Worm (Caenorhabditis elegans) whole organism, L2 larva: ENCODE results near the gene dpff-1.

Source experiments
- C34F6.9 ChIP-seq: fragments of 150-350 bp; optimal IDR thresholded peaks from 2 replicates; lab custom pipeline; 2014; ENCODE audit warnings: missing biosample characterization, missing genetic modification characterization
- F13H6.1 ChIP-seq: sonication (generic microtip); optimal IDR thresholded peaks from 2 replicates; lab custom pipeline; 2016; ENCODE audit warnings: missing genetic modification characterization, missing compliant biosample characterization
- R02D3.7 ChIP-seq: fragments of 150-350 bp; optimal IDR thresholded peaks from 2 replicates; lab custom pipeline; 2014; ENCODE audit warnings: missing biosample characterization, missing genetic modification characterization
- Y55F3AM.14 ChIP-seq: fragments of 200-800 bp; sonication (Bioruptor generic); optimal IDR thresholded peaks from 2 replicates; lab custom pipeline; 2018; ENCODE audit warnings: mild to moderate bottlenecking, missing genetic modification characterization, missing compliant biosample characterization
- ZK546.5 ChIP-seq: sonication (generic microtip); optimal IDR thresholded peaks from 2 replicates; lab custom pipeline; 2017; ENCODE audit warnings: missing biosample characterization, missing genetic modification characterization
- alr-1 ChIP-seq: fragments of 150-350 bp; optimal IDR thresholded peaks from 2 replicates; lab custom pipeline; 2014; ENCODE audit warnings: missing biosample characterization, missing genetic modification characterization
- aly-2 ChIP-seq: fragments of 150-350 bp; optimal IDR thresholded peaks from 2 replicates; lab custom pipeline; 2014; ENCODE audit warnings: missing biosample characterization, missing genetic modification characterization
- ama-1 ChIP-seq: fragments of 150-350 bp; optimal IDR thresholded peaks from 2 replicates; lab custom pipeline; 2018; ENCODE audit warnings: inconsistent platforms
- blmp-1 ChIP-seq: sonication (generic microtip); optimal IDR thresholded peaks from 2 replicates; lab custom pipeline; 2017; ENCODE audit warnings: missing genetic modification characterization, mild to moderate bottlenecking, missing compliant biosample characterization, antibody characterized with exemption, moderate library complexity; ENCODE audit not compliant: insufficient read depth
- ceh-16 ChIP-seq: fragments of 150-350 bp; optimal IDR thresholded peaks from 2 replicates; lab custom pipeline; 2014; ENCODE audit warnings: missing biosample characterization, missing genetic modification characterization
- ceh-82 ChIP-seq: fragments of 150-350 bp; optimal IDR thresholded peaks from 2 replicates; lab custom pipeline; 2014; ENCODE audit warnings: missing biosample characterization, missing genetic modification characterization
- crh-2 ChIP-seq: sonication (generic microtip); optimal IDR thresholded peaks from 2 replicates; lab custom pipeline; 2017; ENCODE audit warnings: missing biosample characterization, missing genetic modification characterization
- dmd-4 ChIP-seq: sonication (generic microtip); optimal IDR thresholded peaks from 2 replicates; lab custom pipeline; 2017; ENCODE audit warnings: missing biosample characterization, missing genetic modification characterization
- egl-27 ChIP-seq: sonication (generic microtip); optimal IDR thresholded peaks from 3 replicates; lab custom pipeline; 2017; ENCODE audit warnings: missing biosample characterization, missing genetic modification reagents, missing genetic modification characterization
- elt-1 ChIP-seq: fragments of 150-350 bp; optimal IDR thresholded peaks from 2 replicates; lab custom pipeline; 2014; ENCODE audit warnings: missing biosample characterization, missing genetic modification characterization
- elt-3 ChIP-seq: sonication (generic microtip); optimal IDR thresholded peaks from 2 replicates; lab custom pipeline; 2017; ENCODE audit warnings: missing biosample characterization, missing genetic modification characterization
- fos-1 ChIP-seq: fragments of 150-350 bp; optimal IDR thresholded peaks from 2 replicates; lab custom pipeline; 2014; ENCODE audit warnings: missing biosample characterization, missing genetic modification characterization
- gmeb-1 ChIP-seq: fragments of 150-350 bp; optimal IDR thresholded peaks from 2 replicates; lab custom pipeline; 2014; ENCODE audit warnings: missing biosample characterization, missing genetic modification characterization
- lin-13 ChIP-seq: fragments of 150-350 bp; optimal IDR thresholded peaks from 2 replicates; lab custom pipeline; 2014; ENCODE audit warnings: missing biosample characterization, missing genetic modification reagents, missing genetic modification characterization
- lin-39 ChIP-seq: fragments of 150-350 bp; optimal IDR thresholded peaks from 2 replicates; lab custom pipeline; 2014; ENCODE audit warnings: missing biosample characterization, missing genetic modification reagents, missing genetic modification characterization
- lsy-2 ChIP-seq, 2 experiments: fragments of 150-350 bp in 1 of 2; sonication (generic microtip) in 1 of 2; optimal IDR thresholded peaks; 2 replicates each; lab custom pipeline; 2014 to 2017; ENCODE audit warnings: missing biosample characterization in 2 of 2, missing genetic modification characterization in 2 of 2
- mab-5 ChIP-seq: fragments of 150-350 bp; optimal IDR thresholded peaks from 2 replicates; lab custom pipeline; 2014; ENCODE audit warnings: missing biosample characterization, missing genetic modification characterization
- mbf-1 ChIP-seq: sonication (generic microtip); optimal IDR thresholded peaks from 2 replicates; lab custom pipeline; 2017; ENCODE audit warnings: missing biosample characterization, missing genetic modification characterization
- mdl-1 ChIP-seq, 2 experiments: fragments of 150-350 bp in 1 of 2; sonication (generic microtip) in 1 of 2; optimal IDR thresholded peaks; 2 replicates each; lab custom pipeline; 2017; ENCODE audit warnings: missing biosample characterization in 2 of 2, missing genetic modification characterization in 2 of 2
- nhr-10 ChIP-seq: sonication (generic microtip); optimal IDR thresholded peaks from 2 replicates; lab custom pipeline; 2017; ENCODE audit warnings: missing biosample characterization, missing genetic modification characterization
- nhr-129 ChIP-seq: fragments of 150-350 bp; optimal IDR thresholded peaks from 2 replicates; lab custom pipeline; 2014; ENCODE audit warnings: missing biosample characterization, missing genetic modification characterization
- nhr-21 ChIP-seq: fragments of 150-350 bp; optimal IDR thresholded peaks from 2 replicates; lab custom pipeline; 2014; ENCODE audit warnings: missing biosample characterization, missing genetic modification characterization
- nhr-23 ChIP-seq: fragments of 150-350 bp; optimal IDR thresholded peaks from 2 replicates; lab custom pipeline; 2014; ENCODE audit warnings: missing biosample characterization, missing genetic modification reagents, missing genetic modification characterization
- nhr-237 ChIP-seq: fragments of 150-350 bp; optimal IDR thresholded peaks from 2 replicates; lab custom pipeline; 2014; ENCODE audit warnings: missing biosample characterization, missing genetic modification characterization
- nhr-25 ChIP-seq: fragments of 150-350 bp; sonication (generic microtip); optimal IDR thresholded peaks from 3 replicates; lab custom pipeline; 2014; ENCODE audit warnings: missing biosample characterization, missing genetic modification characterization
- nhr-6 ChIP-seq: fragments of 150-350 bp; optimal IDR thresholded peaks from 2 replicates; lab custom pipeline; 2014; ENCODE audit warnings: missing biosample characterization, missing genetic modification characterization
- nhr-77 ChIP-seq: fragments of 150-350 bp; optimal IDR thresholded peaks from 2 replicates; lab custom pipeline; 2014; ENCODE audit warnings: missing biosample characterization, missing genetic modification characterization
- peb-1 ChIP-seq: fragments of 150-350 bp; optimal IDR thresholded peaks from 2 replicates; lab custom pipeline; 2014; ENCODE audit warnings: missing biosample characterization, missing genetic modification characterization
- sem-4 ChIP-seq: fragments of 150-350 bp; optimal IDR thresholded peaks from 2 replicates; lab custom pipeline; 2014; ENCODE audit warnings: missing biosample characterization, missing genetic modification reagents, missing genetic modification characterization
- skn-1 ChIP-seq: sonication (generic microtip); optimal IDR thresholded peaks from 2 replicates; lab custom pipeline; 2017; ENCODE audit warnings: missing biosample characterization, missing genetic modification characterization
- sma-3 ChIP-seq: sonication (generic microtip); optimal IDR thresholded peaks from 2 replicates; lab custom pipeline; 2016; ENCODE audit warnings: missing genetic modification reagents, missing genetic modification characterization, missing compliant biosample characterization
- sma-9 ChIP-seq, 2 experiments: fragments of 150-350 bp in 1 of 2; sonication (generic microtip) in 1 of 2; optimal IDR thresholded peaks; 2 replicates each; lab custom pipeline; 2014 to 2016; ENCODE audit warnings: missing genetic modification characterization in 2 of 2, mild to moderate bottlenecking in 1 of 2, missing biosample characterization in 1 of 2, missing compliant biosample characterization in 1 of 2, missing genetic modification reagents in 1 of 2, moderate library complexity in 1 of 2
- snpc-4 ChIP-seq: fragments of 150-350 bp; optimal IDR thresholded peaks from 2 replicates; lab custom pipeline; 2014; ENCODE audit warnings: missing biosample characterization, missing genetic modification characterization
- unc-39 ChIP-seq: fragments of 150-350 bp; optimal IDR thresholded peaks from 2 replicates; lab custom pipeline; 2014; ENCODE audit warnings: missing biosample characterization, missing genetic modification characterization
- unc-55 ChIP-seq: fragments of 150-350 bp; sonication (generic microtip); optimal IDR thresholded peaks from 3 replicates; lab custom pipeline; 2014; ENCODE audit warnings: missing biosample characterization, missing genetic modification reagents, missing genetic modification characterization
- unc-62 ChIP-seq: fragments of 150-350 bp; optimal IDR thresholded peaks from 2 replicates; lab custom pipeline; 2014; ENCODE audit warnings: missing biosample characterization, missing genetic modification reagents, missing genetic modification characterization
- zag-1 ChIP-seq: fragments of 150-350 bp; optimal IDR thresholded peaks from 2 replicates; lab custom pipeline; 2014; ENCODE audit warnings: missing biosample characterization, missing genetic modification characterization
- ztf-1 ChIP-seq: fragments of 200-800 bp; sonication (Bioruptor generic); conservative IDR thresholded peaks from 2 replicates; pipeline ENCODE4 v1.3.6; 2022; ENCODE audit warnings: missing genetic modification characterization, missing compliant biosample characterization
- ztf-11 ChIP-seq: sonication (generic microtip); optimal IDR thresholded peaks from 2 replicates; lab custom pipeline; 2017; ENCODE audit warnings: missing biosample characterization, missing genetic modification characterization
- ztf-4 ChIP-seq: fragments of 150-350 bp; optimal IDR thresholded peaks from 2 replicates; lab custom pipeline; 2014; ENCODE audit warnings: missing biosample characterization, missing genetic modification characterization

Gene dpff-1

ce11 chrIII:5950756-5951345, 44.7 kb upstream of the dpff-1 start:
- peak; percentile 15 for TF ChIP-seq F13H6.1 (tag; lab: Kevin White, UChicago)
- TF ChIP-seq mbf-1 (tag; lab: Kevin White, UChicago) = no peak

ce11 chrIII:5949817-5950216, 43.7 kb upstream of the dpff-1 start:
- TF ChIP-seq elt-1 (tag; lab: Kevin White, UChicago) = no peak
- TF ChIP-seq elt-3 (tag; lab: Kevin White, UChicago) = no peak
- TF ChIP-seq sma-9 (GFP tag; optimal IDR thresholded peaks at IDR 0.05; lab: Kevin White, UChicago) = peak; percentile 55
- no peak for TF ChIP-seq sma-9 (tag; optimal IDR thresholded peaks at IDR 0.05; lab: Kevin White, UChicago)
- TF ChIP-seq skn-1 = no peak
- TF ChIP-seq R02D3.7 (tag; lab: Kevin White, UChicago) = no peak
- no peak for TF ChIP-seq ZK546.5 (tag; lab: Kevin White, UChicago)
- no peak for TF ChIP-seq snpc-4 (tag; lab: Kevin White, UChicago)
- TF ChIP-seq ztf-11 (tag; lab: Kevin White, UChicago) = no peak
- no peak for TF ChIP-seq nhr-23
- no peak for TF ChIP-seq dmd-4 (tag; lab: Kevin White, UChicago)
- TF ChIP-seq ztf-4 (tag; lab: Kevin White, UChicago) = no peak
- no peak for TF ChIP-seq ztf-1 (GFP tag; lab: Robert Waterston, UW)
- peak; percentile 57 for TF ChIP-seq nhr-129
- no peak for TF ChIP-seq alr-1 (tag; lab: Kevin White, UChicago)
- peak; percentile 33 for TF ChIP-seq ama-1 (lab: Kevin White, UChicago)
- no peak for TF ChIP-seq mdl-1 (tag; optimal IDR thresholded peaks at IDR 0.05; lab: Kevin White, UChicago)
- TF ChIP-seq nhr-6 (tag; lab: Kevin White, UChicago) = no peak
- TF ChIP-seq nhr-21 (tag; lab: Kevin White, UChicago) = no peak
- no peak for TF ChIP-seq mab-5 (tag; lab: Kevin White, UChicago)
- no peak for TF ChIP-seq mbf-1 (tag; lab: Kevin White, UChicago)
- TF ChIP-seq F13H6.1 (tag; lab: Kevin White, UChicago) = peak; percentile 55
- TF ChIP-seq nhr-77 (tag; lab: Kevin White, UChicago) = no peak
- no peak for TF ChIP-seq peb-1 (tag; lab: Kevin White, UChicago)
- no peak for TF ChIP-seq unc-62 (GFP tag; lab: Kevin White, UChicago)
- no peak for TF ChIP-seq ceh-16 (tag; lab: Kevin White, UChicago)
- peak in 1 of 2 experiments; percentile 35 for TF ChIP-seq lsy-2 (tag; optimal IDR thresholded peaks at IDR 0.05; lab: Kevin White, UChicago)
- TF ChIP-seq aly-2 (tag; lab: Kevin White, UChicago) = no peak
- TF ChIP-seq nhr-10 = no peak
- TF ChIP-seq sma-3 (GFP tag; lab: Kevin White, UChicago) = no peak
- no peak for TF ChIP-seq nhr-25 (tag; lab: Kevin White, UChicago)
- TF ChIP-seq fos-1 (tag; lab: Kevin White, UChicago) = no peak
- TF ChIP-seq zag-1 (tag; lab: Kevin White, UChicago) = peak; percentile 19
- TF ChIP-seq lin-13 (GFP tag; lab: Kevin White, UChicago) = no peak
- TF ChIP-seq ceh-82 (tag; lab: Kevin White, UChicago) = no peak
- TF ChIP-seq gmeb-1 (tag; lab: Kevin White, UChicago) = no peak
- no peak for TF ChIP-seq unc-39 (tag; lab: Kevin White, UChicago)
- TF ChIP-seq lin-39 (tag; lab: Kevin White, UChicago) = no peak
- TF ChIP-seq sem-4 (tag; lab: Kevin White, UChicago) = no peak
- TF ChIP-seq crh-2 (tag; lab: Kevin White, UChicago) = no peak
- TF ChIP-seq Y55F3AM.14 (GFP tag; lab: Kevin White, UChicago) = no peak
- no peak for TF ChIP-seq nhr-237 (tag; lab: Kevin White, UChicago)
- peak; percentile 71 for TF ChIP-seq unc-55 (GFP tag; lab: Kevin White, UChicago)
- no peak for TF ChIP-seq blmp-1
- peak; percentile 61 for TF ChIP-seq C34F6.9 (tag; lab: Kevin White, UChicago)
- no peak for TF ChIP-seq egl-27 (tag; lab: Kevin White, UChicago)
